Worm (Caenorhabditis elegans) whole organism, L3 larva: Measurements from ENCODE around the gene twk-24.

Experiments used
- R02D3.7 ChIP-seq: fragments of 150-350 bp; optimal IDR thresholded peaks from 2 replicates; lab custom pipeline; 2014; ENCODE audit warnings: missing biosample characterization, missing genetic modification characterization
- ZK546.5 ChIP-seq: sonication (generic microtip); optimal IDR thresholded peaks from 2 replicates; lab custom pipeline; 2017; ENCODE audit warnings: missing biosample characterization, missing genetic modification characterization
- aly-2 ChIP-seq: fragments of 150-350 bp; optimal IDR thresholded peaks from 2 replicates; lab custom pipeline; 2014; ENCODE audit warnings: missing biosample characterization, missing genetic modification characterization
- ama-1 ChIP-seq: fragments of 150-350 bp; optimal IDR thresholded peaks from 2 replicates; lab custom pipeline; 2018
- ceh-16 ChIP-seq: sonication (generic microtip); optimal IDR thresholded peaks from 2 replicates; lab custom pipeline; 2017; ENCODE audit warnings: missing biosample characterization, missing genetic modification characterization
- ceh-28 ChIP-seq: fragments of 150-350 bp; optimal IDR thresholded peaks from 2 replicates; lab custom pipeline; 2014; ENCODE audit warnings: missing biosample characterization, missing genetic modification reagents, missing genetic modification characterization
- daf-12 ChIP-seq: fragments of 150-350 bp; optimal IDR thresholded peaks from 2 replicates; lab custom pipeline; 2014; ENCODE audit warnings: missing biosample characterization, missing genetic modification reagents, missing genetic modification characterization
- egl-27 ChIP-seq: sonication (generic microtip); optimal IDR thresholded peaks from 4 replicates; lab custom pipeline; 2017; ENCODE audit warnings: missing biosample characterization, missing genetic modification reagents, missing genetic modification characterization
- egl-5 ChIP-seq: fragments of 150-350 bp; optimal IDR thresholded peaks from 2 replicates; lab custom pipeline; 2017; ENCODE audit warnings: missing biosample characterization, missing genetic modification reagents, missing genetic modification characterization, inconsistent platforms
- elt-1 ChIP-seq: fragments of 150-350 bp; optimal IDR thresholded peaks from 2 replicates; lab custom pipeline; 2014; ENCODE audit warnings: missing biosample characterization, missing genetic modification characterization
- elt-2 ChIP-seq: sonication (generic microtip); optimal IDR thresholded peaks from 2 replicates; lab custom pipeline; 2016; ENCODE audit warnings: missing genetic modification reagents, mild to moderate bottlenecking, missing genetic modification characterization, missing compliant biosample characterization
- elt-3 ChIP-seq, 3 experiments: fragments of 150-350 bp in 1 of 3; sonication (generic microtip) in 2 of 3; optimal IDR thresholded peaks; 2 replicates in 2 of 3; 4 replicates in 1 of 3; lab custom pipeline; 2014 to 2017; ENCODE audit warnings: missing biosample characterization in 3 of 3, missing genetic modification characterization in 3 of 3
- eor-1 ChIP-seq, 2 experiments: fragments of 150-350 bp; optimal IDR thresholded peaks; 2 replicates each; lab custom pipeline; 2014 to 2018; ENCODE audit warnings: missing biosample characterization in 2 of 2, missing genetic modification characterization in 2 of 2
- fkh-10 ChIP-seq: sonication (generic microtip); optimal IDR thresholded peaks from 2 replicates; lab custom pipeline; 2017; ENCODE audit warnings: missing biosample characterization, missing genetic modification reagents, missing genetic modification characterization
- fkh-2 ChIP-seq: fragments of 150-350 bp; optimal IDR thresholded peaks from 2 replicates; lab custom pipeline; 2014; ENCODE audit warnings: missing biosample characterization, missing genetic modification reagents, missing genetic modification characterization
- hmg-11 ChIP-seq: sonication (generic microtip); optimal IDR thresholded peaks from 2 replicates; lab custom pipeline; 2016; ENCODE audit warnings: missing genetic modification characterization, missing compliant biosample characterization
- lin-15B ChIP-seq: fragments of 150-350 bp; optimal IDR thresholded peaks from 2 replicates; lab custom pipeline; 2014; ENCODE audit warnings: missing biosample characterization, missing genetic modification characterization
- lin-39 ChIP-seq: fragments of 150-350 bp; optimal IDR thresholded peaks from 2 replicates; lab custom pipeline; 2018; ENCODE audit warnings: missing biosample characterization, missing genetic modification reagents, missing genetic modification characterization
- lsy-12 ChIP-seq: sonication (generic microtip); optimal IDR thresholded peaks from 2 replicates; lab custom pipeline; 2016; ENCODE audit warnings: mild to moderate bottlenecking, missing genetic modification characterization, missing compliant biosample characterization
- nfya-1 ChIP-seq: sonication (generic microtip); optimal IDR thresholded peaks from 2 replicates; lab custom pipeline; 2017; ENCODE audit warnings: missing genetic modification characterization, mild to moderate bottlenecking, missing compliant biosample characterization, antibody characterized with exemption, moderate library complexity; ENCODE audit not compliant: insufficient read depth
- nhr-11 ChIP-seq: fragments of 150-350 bp; optimal IDR thresholded peaks from 2 replicates; lab custom pipeline; 2014; ENCODE audit warnings: missing biosample characterization, missing genetic modification characterization
- nhr-23 ChIP-seq: fragments of 150-350 bp; optimal IDR thresholded peaks from 2 replicates; lab custom pipeline; 2014; ENCODE audit warnings: missing biosample characterization, missing genetic modification reagents, missing genetic modification characterization
- nhr-43 ChIP-seq: sonication (generic microtip); optimal IDR thresholded peaks from 2 replicates; lab custom pipeline; 2016; ENCODE audit warnings: mild to moderate bottlenecking, missing genetic modification characterization, missing compliant biosample characterization; ENCODE audit not compliant: poor library complexity, severe bottlenecking
- nhr-76 ChIP-seq: fragments of 150-350 bp; sonication (generic microtip); optimal IDR thresholded peaks from 5 replicates; lab custom pipeline; 2014; ENCODE audit warnings: missing biosample characterization, missing genetic modification characterization
- nhr-77 ChIP-seq: fragments of 150-350 bp; optimal IDR thresholded peaks from 2 replicates; lab custom pipeline; 2014; ENCODE audit warnings: missing biosample characterization, missing genetic modification characterization
- pha-4 ChIP-seq: fragments of 150-350 bp; optimal IDR thresholded peaks from 2 replicates; lab custom pipeline; 2014; ENCODE audit warnings: missing biosample characterization, missing genetic modification reagents, missing genetic modification characterization
- sea-2 ChIP-seq: fragments of 150-350 bp; sonication (generic microtip); optimal IDR thresholded peaks from 4 replicates; lab custom pipeline; 2014; ENCODE audit warnings: missing biosample characterization, missing genetic modification reagents, missing genetic modification characterization
- tbx-2 ChIP-seq: sonication (generic microtip); optimal IDR thresholded peaks from 2 replicates; lab custom pipeline; 2016; ENCODE audit warnings: mild to moderate bottlenecking, missing genetic modification characterization, missing compliant biosample characterization
- unc-39 ChIP-seq: sonication (generic microtip); optimal IDR thresholded peaks from 4 replicates; lab custom pipeline; 2017; ENCODE audit warnings: missing biosample characterization, missing genetic modification characterization
- zag-1 ChIP-seq: fragments of 150-350 bp; optimal IDR thresholded peaks from 2 replicates; lab custom pipeline; 2014; ENCODE audit warnings: missing biosample characterization, missing genetic modification characterization
- ztf-11 ChIP-seq: fragments of 150-350 bp; optimal IDR thresholded peaks from 2 replicates; lab custom pipeline; 2014; ENCODE audit warnings: missing biosample characterization, missing genetic modification characterization
- ztf-4 ChIP-seq: fragments of 150-350 bp; optimal IDR thresholded peaks from 2 replicates; lab custom pipeline; 2014; ENCODE audit warnings: missing biosample characterization, missing genetic modification characterization

twk-24 gene

ce11 chrV:12288577-12288976, 19.5 kb upstream of the twk-24 start, which contains the start of gene rskd-1:
Gene rskd-1 (minus strand): TSS chrV:12288615.
- TF ChIP-seq pha-4 (tag; lab: Kevin White, UChicago): peak; percentile 95
- TF ChIP-seq zag-1: no peak
- no peak for TF ChIP-seq unc-39 (tag; lab: Kevin White, UChicago)
- TF ChIP-seq aly-2 (tag; lab: Kevin White, UChicago): no peak
- no peak for TF ChIP-seq nhr-11 (tag; lab: Kevin White, UChicago)
- peak; percentile 0 for TF ChIP-seq elt-2
- no peak for TF ChIP-seq sea-2 (GFP tag; lab: Kevin White, UChicago)
- TF ChIP-seq egl-27 (tag; lab: Kevin White, UChicago): no peak
- TF ChIP-seq elt-3 (tag; optimal IDR thresholded peaks at IDR 0.05; lab: Kevin White, UChicago): no peak

- TF ChIP-seq lin-39 (peak; percentile 42), tbx-2 (tag; lab: Kevin White, UChicago) (no peak), fkh-10 (GFP tag; lab: Kevin White, UChicago) (peak; percentile 40), nfya-1 (tag; lab: Kevin White, UChicago) (peak; percentile 25), sea-2 (GFP tag; lab: Kevin White, UChicago) (no peak), ama-1 (lab: Kevin White, UChicago) (no peak), nhr-11 (tag; lab: Kevin White, UChicago) (no peak)
Observed at ce11 chrV:12287667-12288066, 18.5 kb upstream of the twk-24 start.

- TF ChIP-seq fkh-2 (tag; lab: Kevin White, UChicago): no peak
- TF ChIP-seq elt-2: no peak
- TF ChIP-seq sea-2 (GFP tag; lab: Kevin White, UChicago): no peak
- no peak for TF ChIP-seq nhr-77 (tag; lab: Kevin White, UChicago)
- TF ChIP-seq nhr-43 (tag; lab: Kevin White, UChicago): no peak
- TF ChIP-seq nhr-76 (tag; lab: Kevin White, UChicago): no peak
- TF ChIP-seq ama-1 (lab: Kevin White, UChicago): no peak
- no peak for TF ChIP-seq hmg-11
- TF ChIP-seq lin-15B (tag; lab: Kevin White, UChicago): no peak
- TF ChIP-seq egl-5 (tag; lab: Kevin White, UChicago): no peak
- TF ChIP-seq daf-12: no peak
Observed at ce11 chrV:12283187-12283586, 14.1 kb upstream of the twk-24 start, which contains the start of gene F55C5.10. Gene F55C5.10 (plus strand): TSS chrV:12283487.

ce11 chrV:12281508-12281907, 12.4 kb upstream of the twk-24 start:
- TF ChIP-seq nfya-1 (tag; lab: Kevin White, UChicago) (no peak), ceh-16 (tag; lab: Kevin White, UChicago) (no peak), fkh-10 (GFP tag; lab: Kevin White, UChicago) (no peak), fkh-2 (tag; lab: Kevin White, UChicago) (no peak), ztf-11 (tag; lab: Kevin White, UChicago) (no peak), unc-39 (tag; lab: Kevin White, UChicago) (no peak), ceh-28 (tag; lab: Kevin White, UChicago) (no peak), ztf-4 (no peak), sea-2 (GFP tag; lab: Kevin White, UChicago) (no peak), ZK546.5 (tag; lab: Kevin White, UChicago) (no peak), eor-1 (tag; optimal IDR thresholded peaks at IDR 0.05; lab: Kevin White, UChicago) (no peak), pha-4 (tag; lab: Kevin White, UChicago) (no peak)

- TF ChIP-seq egl-5 (tag; lab: Kevin White, UChicago): no peak
- no peak for TF ChIP-seq R02D3.7 (tag; lab: Kevin White, UChicago)
- TF ChIP-seq fkh-10 (GFP tag; lab: Kevin White, UChicago): no peak
- no peak for TF ChIP-seq nhr-76 (tag; lab: Kevin White, UChicago)
- no peak for TF ChIP-seq lsy-12 (tag; lab: Kevin White, UChicago)
- TF ChIP-seq ZK546.5 (tag; lab: Kevin White, UChicago): no peak
- no peak for TF ChIP-seq elt-1
- no peak for TF ChIP-seq nhr-77 (tag; lab: Kevin White, UChicago)
- no peak for TF ChIP-seq nhr-23
- TF ChIP-seq nfya-1 (tag; lab: Kevin White, UChicago): no peak
Observed at ce11 chrV:12276946-12277345, 7.8 kb upstream of the twk-24 start, which contains the start of gene bnc-1. Gene bnc-1 (minus strand): TSS chrV:12277046.
